Worm (Caenorhabditis elegans) whole organism, L3 larva: Measurements from ENCODE around the gene W02D7.11.

Source experiments
- elt-1 ChIP-seq: fragments of 150-350 bp; optimal IDR thresholded peaks from 2 replicates; lab custom pipeline; 2014; ENCODE audit warnings: missing biosample characterization, missing genetic modification characterization
- elt-3 ChIP-seq, 3 experiments: fragments of 150-350 bp in 1 of 3; sonication (generic microtip) in 2 of 3; optimal IDR thresholded peaks; 2 replicates in 2 of 3; 4 replicates in 1 of 3; lab custom pipeline; 2014 to 2017; ENCODE audit warnings: missing biosample characterization in 3 of 3, missing genetic modification characterization in 3 of 3
- lsy-12 ChIP-seq: sonication (generic microtip); optimal IDR thresholded peaks from 2 replicates; lab custom pipeline; 2016; ENCODE audit warnings: mild to moderate bottlenecking, missing genetic modification characterization, missing compliant biosample characterization
- nhr-11 ChIP-seq: fragments of 150-350 bp; optimal IDR thresholded peaks from 2 replicates; lab custom pipeline; 2014; ENCODE audit warnings: missing biosample characterization, missing genetic modification characterization
- pha-4 ChIP-seq: fragments of 150-350 bp; optimal IDR thresholded peaks from 2 replicates; lab custom pipeline; 2014; ENCODE audit warnings: missing biosample characterization, missing genetic modification reagents, missing genetic modification characterization
- snpc-4 ChIP-seq: fragments of 150-350 bp; optimal IDR thresholded peaks from 2 replicates; lab custom pipeline; 2014; ENCODE audit warnings: missing biosample characterization, missing genetic modification characterization

ce11 chrV:8278830-8279229 lies 25.5 kb downstream of the W02D7.11 start, which contains the start of gene str-136:
- TF ChIP-seq lsy-12 (tag; lab: Kevin White, UChicago) (no peak), snpc-4 (tag; lab: Kevin White, UChicago) (no peak), elt-1 (no peak), elt-3 (tag; optimal IDR thresholded peaks at IDR 0.05; lab: Kevin White, UChicago) (no peak), pha-4 (tag; lab: Kevin White, UChicago) (no peak), nhr-11 (tag; lab: Kevin White, UChicago) (no peak)
